Worm (Caenorhabditis elegans) whole organism, L4 larva: ENCODE results near the gene madf-11.

Experiments used
- D1046.2 ChIP-seq: fragments of 200-800 bp; sonication (Bioruptor generic); IDR thresholded peaks from 2 replicates; pipeline ENCODE4 v1.3.6; 2022; ENCODE audit warnings: missing genetic modification characterization, missing compliant biosample characterization
- F26F4.8 ChIP-seq: fragments of 200-800 bp; sonication (Bioruptor generic); conservative IDR thresholded peaks from 2 replicates; pipeline ENCODE4 v1.3.6; 2022; ENCODE audit warnings: missing genetic modification characterization, missing compliant biosample characterization
- F37D6.2 ChIP-seq: sonication (generic microtip); optimal IDR thresholded peaks from 2 replicates; lab custom pipeline; 2016; ENCODE audit warnings: mild to moderate bottlenecking, missing genetic modification characterization, missing compliant biosample characterization
- F44E2.7 ChIP-seq: fragments of 200-800 bp; sonication (Bioruptor generic); IDR thresholded peaks from 2 replicates; pipeline ENCODE4 v2.1.2; 2022; ENCODE audit warnings: missing genetic modification characterization, missing compliant biosample characterization
- T20F7.1 ChIP-seq: fragments of 200-800 bp; sonication (Bioruptor generic); optimal IDR thresholded peaks from 2 replicates; lab custom pipeline; 2018; ENCODE audit warnings: mild to moderate bottlenecking, missing genetic modification characterization, missing compliant biosample characterization
- Y48G9A.11 ChIP-seq: fragments of 200-800 bp; sonication (Bioruptor generic); IDR thresholded peaks from 2 replicates; pipeline ENCODE4 v1.3.6; 2022; ENCODE audit warnings: missing genetic modification reagents, missing genetic modification characterization, missing compliant biosample characterization
- ZK546.5 ChIP-seq, 2 experiments: sonication (generic microtip); optimal IDR thresholded peaks; 2 replicates each; lab custom pipeline; 2017; ENCODE audit warnings: missing biosample characterization in 2 of 2, missing genetic modification characterization in 2 of 2
- aly-2 ChIP-seq: sonication (generic microtip); optimal IDR thresholded peaks from 2 replicates; lab custom pipeline; 2018; ENCODE audit warnings: missing biosample characterization, missing genetic modification characterization
- ama-1 ChIP-seq: fragments of 150-350 bp; optimal IDR thresholded peaks from 2 replicates; lab custom pipeline; 2014; ENCODE audit warnings: inconsistent platforms, mixed read lengths
- attf-4 ChIP-seq: sonication (generic microtip); optimal IDR thresholded peaks from 3 replicates; lab custom pipeline; 2017; ENCODE audit warnings: missing biosample characterization, missing genetic modification characterization
- ceh-20 ChIP-seq: fragments of 200-800 bp; sonication (Bioruptor generic); IDR thresholded peaks from 2 replicates; pipeline ENCODE4 v1.3.6; 2022; ENCODE audit warnings: missing genetic modification reagents, missing genetic modification characterization, missing compliant biosample characterization
- ceh-32 ChIP-seq: sonication (generic microtip); optimal IDR thresholded peaks from 2 replicates; lab custom pipeline; 2016; ENCODE audit warnings: mild to moderate bottlenecking, missing genetic modification characterization, missing compliant biosample characterization; ENCODE audit not compliant: poor library complexity
- ceh-62 ChIP-seq: sonication (generic microtip); optimal IDR thresholded peaks from 2 replicates; lab custom pipeline; 2017; ENCODE audit warnings: missing biosample characterization, missing genetic modification characterization
- daf-12 ChIP-seq: fragments of 150-350 bp; optimal IDR thresholded peaks from 2 replicates; lab custom pipeline; 2014; ENCODE audit warnings: missing biosample characterization, missing genetic modification reagents, missing genetic modification characterization
- daf-8 ChIP-seq: fragments of 200-800 bp; sonication (Bioruptor generic); IDR thresholded peaks from 2 replicates; pipeline ENCODE4 v1.3.6; 2022; ENCODE audit warnings: missing genetic modification characterization, missing compliant biosample characterization
- dmd-8 ChIP-seq: fragments of 200-800 bp; sonication (Bioruptor generic); IDR thresholded peaks from 2 replicates; pipeline ENCODE4 v1.3.6; 2022; ENCODE audit warnings: missing genetic modification characterization, missing compliant biosample characterization
- dpl-1 ChIP-seq: fragments of 150-350 bp; optimal IDR thresholded peaks from 2 replicates; lab custom pipeline; 2014; ENCODE audit warnings: missing biosample characterization, missing genetic modification reagents, missing genetic modification characterization
- duxl-1 ChIP-seq: sonication (generic microtip); optimal IDR thresholded peaks from 2 replicates; lab custom pipeline; 2016; ENCODE audit warnings: mild to moderate bottlenecking, missing genetic modification characterization, moderate library complexity, missing compliant biosample characterization; ENCODE audit not compliant: poor library complexity
- dve-1 ChIP-seq: sonication (generic microtip); optimal IDR thresholded peaks from 2 replicates; lab custom pipeline; 2017; ENCODE audit warnings: antibody characterized with exemption, mild to moderate bottlenecking, missing genetic modification characterization, missing compliant biosample characterization; ENCODE audit not compliant: insufficient read depth
- fkh-10 ChIP-seq: fragments of 150-350 bp; optimal IDR thresholded peaks from 2 replicates; lab custom pipeline; 2014; ENCODE audit warnings: missing biosample characterization, missing genetic modification reagents, missing genetic modification characterization
- gei-8 ChIP-seq: fragments of 200-800 bp; sonication (Bioruptor generic); optimal IDR thresholded peaks from 2 replicates; lab custom pipeline; 2018; ENCODE audit warnings: mild to moderate bottlenecking, missing genetic modification characterization, missing compliant biosample characterization
- hlh-11 ChIP-seq: fragments of 200-800 bp; sonication (Bioruptor generic); optimal IDR thresholded peaks from 2 replicates; lab custom pipeline; 2018; ENCODE audit warnings: mild to moderate bottlenecking, missing genetic modification characterization, missing compliant biosample characterization
- lim-7 ChIP-seq: fragments of 200-800 bp; sonication (Bioruptor generic); IDR thresholded peaks from 2 replicates; pipeline ENCODE4 v1.3.6; 2022; ENCODE audit warnings: missing genetic modification characterization, missing compliant biosample characterization
- lin-13 ChIP-seq: fragments of 150-350 bp; optimal IDR thresholded peaks from 2 replicates; lab custom pipeline; 2014; ENCODE audit warnings: missing biosample characterization, missing genetic modification reagents, missing genetic modification characterization
- lin-15B ChIP-seq: fragments of 150-350 bp; sonication (generic microtip); optimal IDR thresholded peaks from 3 replicates; lab custom pipeline; 2014; ENCODE audit warnings: missing biosample characterization, missing genetic modification characterization
- lin-39 ChIP-seq: fragments of 150-350 bp; optimal IDR thresholded peaks from 2 replicates; lab custom pipeline; 2014; ENCODE audit warnings: missing biosample characterization, missing genetic modification reagents, missing genetic modification characterization
- mdl-1 ChIP-seq, 2 experiments: fragments of 150-350 bp in 1 of 2; sonication (generic microtip) in 1 of 2; optimal IDR thresholded peaks; 2 replicates each; lab custom pipeline; 2014 to 2017; ENCODE audit warnings: missing biosample characterization in 2 of 2, missing genetic modification characterization in 2 of 2
- mep-1 ChIP-seq: fragments of 150-350 bp; sonication (generic microtip); optimal IDR thresholded peaks from 3 replicates; lab custom pipeline; 2014; ENCODE audit warnings: missing biosample characterization, missing genetic modification characterization
- mes-2 ChIP-seq: sonication (generic microtip); optimal IDR thresholded peaks from 2 replicates; lab custom pipeline; 2016; ENCODE audit warnings: missing genotype, mild to moderate bottlenecking, missing genetic modification characterization, missing compliant biosample characterization; ENCODE audit not compliant: poor library complexity, severe bottlenecking
- mxl-2 ChIP-seq: fragments of 200-800 bp; sonication (Bioruptor generic); conservative IDR thresholded peaks from 2 replicates; pipeline ENCODE4 v1.3.6; 2022; ENCODE audit warnings: missing genetic modification reagents, missing genetic modification characterization, missing compliant biosample characterization
- nhr-102 ChIP-seq: sonication (generic microtip); optimal IDR thresholded peaks from 2 replicates; lab custom pipeline; 2016; ENCODE audit warnings: mild to moderate bottlenecking, missing genetic modification characterization, moderate library complexity, missing compliant biosample characterization
- nhr-11 ChIP-seq: fragments of 150-350 bp; optimal IDR thresholded peaks from 2 replicates; lab custom pipeline; 2014; ENCODE audit warnings: missing biosample characterization, missing genetic modification characterization
- nhr-111 ChIP-seq: fragments of 200-800 bp; sonication (Bioruptor generic); optimal IDR thresholded peaks from 2 replicates; lab custom pipeline; 2018; ENCODE audit warnings: mild to moderate bottlenecking, missing genetic modification characterization, missing compliant biosample characterization
- nhr-237 ChIP-seq: sonication (generic microtip); optimal IDR thresholded peaks from 2 replicates; lab custom pipeline; 2017; ENCODE audit warnings: missing biosample characterization, missing genetic modification characterization
- nhr-25 ChIP-seq: sonication (generic microtip); optimal IDR thresholded peaks from 2 replicates; lab custom pipeline; 2017; ENCODE audit warnings: missing genetic modification characterization, mild to moderate bottlenecking, missing compliant biosample characterization, antibody characterized with exemption, moderate library complexity, borderline replicate concordance; ENCODE audit not compliant: insufficient read depth
- nhr-41 ChIP-seq: fragments of 200-800 bp; sonication (Bioruptor generic); IDR thresholded peaks from 2 replicates; pipeline ENCODE4 v1.3.6; 2022; ENCODE audit warnings: missing genetic modification reagents, missing genetic modification characterization, missing compliant biosample characterization
- nhr-6 ChIP-seq: fragments of 150-350 bp; optimal IDR thresholded peaks from 2 replicates; lab custom pipeline; 2014; ENCODE audit warnings: missing biosample characterization, missing genetic modification characterization
- nhr-76 ChIP-seq: fragments of 150-350 bp; optimal IDR thresholded peaks from 2 replicates; lab custom pipeline; 2014; ENCODE audit warnings: missing biosample characterization, missing genetic modification characterization
- php-3 ChIP-seq: fragments of 200-800 bp; sonication (Bioruptor generic); IDR thresholded peaks from 2 replicates; pipeline ENCODE4 v1.3.6; 2022; ENCODE audit warnings: missing genetic modification reagents, missing genetic modification characterization, missing compliant biosample characterization
- saeg-2 ChIP-seq: fragments of 200-800 bp; sonication (Bioruptor generic); IDR thresholded peaks from 2 replicates; pipeline ENCODE4 v1.3.6; 2022; ENCODE audit warnings: missing genetic modification reagents, missing genetic modification characterization, missing compliant biosample characterization
- set-16 ChIP-seq: fragments of 200-800 bp; sonication (Bioruptor generic); IDR thresholded peaks from 2 replicates; pipeline ENCODE4 v1.3.6; 2022; ENCODE audit warnings: missing genetic modification reagents, missing genetic modification characterization, missing compliant biosample characterization
- snpc-1.2 ChIP-seq: fragments of 200-800 bp; sonication (Bioruptor generic); IDR thresholded peaks from 2 replicates; pipeline ENCODE4 v1.3.6; 2022; ENCODE audit warnings: missing genetic modification reagents, missing genetic modification characterization, missing compliant biosample characterization
- unc-39 ChIP-seq: sonication (generic microtip); optimal IDR thresholded peaks from 2 replicates; lab custom pipeline; 2017; ENCODE audit warnings: missing biosample characterization, missing genetic modification characterization
- vab-7 ChIP-seq: fragments of 200-800 bp; sonication (Bioruptor generic); IDR thresholded peaks from 2 replicates; pipeline ENCODE4 v1.3.6; 2022; ENCODE audit warnings: missing genetic modification reagents, missing genetic modification characterization, missing compliant biosample characterization
- zfp-2 ChIP-seq: sonication (generic microtip); optimal IDR thresholded peaks from 2 replicates; lab custom pipeline; 2016; ENCODE audit warnings: mild to moderate bottlenecking, missing genetic modification characterization, missing compliant biosample characterization

madf-11 gene

ce11 chrIII:5588746-5589145 is 14.5 kb downstream of the madf-11 start:
- TF ChIP-seq php-3 (no peak), ama-1 (peak; percentile 64)

- peak; percentile 41 for TF ChIP-seq mes-2 (tag; lab: Kevin White, UChicago)
- no peak for TF ChIP-seq lim-7 (GFP tag; lab: Robert Waterston, UW)
- TF ChIP-seq dpl-1 (GFP tag; lab: Kevin White, UChicago) = peak; percentile 69
These were observed 16.4 kb downstream of the madf-11 start, which contains the start of gene F56D2.2 for ce11 chrIII:5586925-5587324. F56D2.2 (plus strand) TSS chrIII:5587263.

- TF ChIP-seq mxl-2 (GFP tag; lab: Robert Waterston, UW) (no peak), set-16 (GFP tag; lab: Robert Waterston, UW) (no peak), duxl-1 (tag; lab: Kevin White, UChicago) (no peak), daf-12 (tag; lab: Kevin White, UChicago) (no peak), ceh-62 (tag; lab: Kevin White, UChicago) (no peak), nhr-6 (no peak), nhr-76 (tag; lab: Kevin White, UChicago) (no peak), Y48G9A.11 (GFP tag; lab: Robert Waterston, UW) (no peak), daf-8 (GFP tag; lab: Robert Waterston, UW) (no peak), F44E2.7 (GFP tag; lab: Robert Waterston, UW) (no peak), T20F7.1 (GFP tag; lab: Kevin White, UChicago) (no peak), nhr-11 (tag; lab: Kevin White, UChicago) (no peak), ceh-20 (no peak), nhr-25 (tag; lab: Kevin White, UChicago) (no peak), hlh-11 (tag; lab: Kevin White, UChicago) (no peak), lin-39 (tag; lab: Kevin White, UChicago) (no peak), snpc-1.2 (GFP tag; lab: Robert Waterston, UW) (no peak)
These were observed 17.6 kb downstream of the madf-11 start for ce11 chrIII:5585711-5586110.

ce11 chrIII:5584647-5585046 is 18.6 kb downstream of the madf-11 start, which contains the start of gene F56D2.3:
F56D2.3 (plus strand) TSS chrIII:5584947.
- TF ChIP-seq F37D6.2 (tag; lab: Kevin White, UChicago) (no peak), attf-4 (tag; lab: Kevin White, UChicago) (no peak), dmd-8 (GFP tag; lab: Robert Waterston, UW) (no peak), mdl-1 (tag; optimal IDR thresholded peaks at IDR 0.05; lab: Kevin White, UChicago) (no peak), php-3 (no peak), aly-2 (tag; lab: Kevin White, UChicago) (no peak), nhr-25 (tag; lab: Kevin White, UChicago) (no peak), gei-8 (GFP tag; lab: Kevin White, UChicago) (no peak), ZK546.5 (tag; optimal IDR thresholded peaks at IDR 0.05; lab: Kevin White, UChicago) (no peak), lin-15B (no peak), nhr-111 (GFP tag; lab: Kevin White, UChicago) (no peak)

- TF ChIP-seq nhr-102 (tag; lab: Kevin White, UChicago) (no peak), ceh-62 (tag; lab: Kevin White, UChicago) (no peak), ceh-32 (no peak), F26F4.8 (no peak), nhr-6 (no peak), lin-13 (no peak), mep-1 (no peak), dve-1 (tag; lab: Kevin White, UChicago) (no peak), nhr-237 (no peak), zfp-2 (no peak), vab-7 (GFP tag; lab: Robert Waterston, UW) (no peak), unc-39 (tag; lab: Kevin White, UChicago) (no peak), ama-1 (no peak), D1046.2 (GFP tag; lab: Robert Waterston, UW) (no peak), fkh-10 (no peak), nhr-41 (GFP tag; lab: Robert Waterston, UW) (no peak), saeg-2 (no peak), mes-2 (tag; lab: Kevin White, UChicago) (no peak)
These were observed 20.5 kb downstream of the madf-11 start, which contains the start of the genes F56D2.8 and uev-2 for ce11 chrIII:5582766-5583165. F56D2.8 (minus strand) TSS chrIII:5582866. uev-2 (plus strand) TSS chrIII:5583125.
